Fruit fly (Drosophila melanogaster) whole organism, embryonic: Measurements from ENCODE around the gene CG9643.

Experiments used
- Awh ChIP-seq: fragments of 200-800 bp; sonication (Bioruptor generic); IDR thresholded peaks from 2 replicates; pipeline ENCODE4, ENCODE4 v1.3.6; 2022; ENCODE audit warnings: missing biosample characterization, missing genetic modification characterization
- Blimp-1 ChIP-seq: fragments of 200-800 bp; sonication (Bioruptor generic); optimal IDR thresholded peaks from 3 replicates; lab custom pipeline; 2018; ENCODE audit warnings: missing biosample characterization, missing genetic modification characterization, mild to moderate bottlenecking, moderate library complexity, missing genetic modification reagents
- CG10209 ChIP-seq: fragments of 200-800 bp; sonication (Bioruptor generic); optimal IDR thresholded peaks from 3 replicates; lab custom pipeline; 2017; ENCODE audit warnings: missing biosample characterization, mild to moderate bottlenecking, missing genetic modification characterization, missing genetic modification reagents
- CG12155 ChIP-seq: fragments of 200-800 bp; sonication (Bioruptor generic); optimal IDR thresholded peaks from 3 replicates; lab custom pipeline; 2016; ENCODE audit warnings: missing biosample characterization, missing genetic modification characterization
- CG1233 ChIP-seq: fragments of 200-800 bp; sonication (Bioruptor generic); optimal IDR thresholded peaks from 4 replicates; lab custom pipeline; 2018; ENCODE audit warnings: missing biosample characterization, mild to moderate bottlenecking, missing genetic modification characterization
- CG12659 ChIP-seq: fragments of 200-800 bp; sonication (Bioruptor generic); optimal IDR thresholded peaks from 3 replicates; lab custom pipeline; 2017; ENCODE audit warnings: mild to moderate bottlenecking, missing biosample characterization, missing genetic modification reagents, missing genetic modification characterization
- CG15514 ChIP-seq: fragments of 200-800 bp; sonication (Bioruptor generic); optimal IDR thresholded peaks from 3 replicates; lab custom pipeline; 2017; ENCODE audit warnings: missing biosample characterization, missing genetic modification characterization, mild to moderate bottlenecking, moderate library complexity, missing genetic modification reagents
- CG15601 ChIP-seq: fragments of 200-800 bp; sonication (Bioruptor generic); optimal IDR thresholded peaks from 3 replicates; lab custom pipeline; 2019; ENCODE audit warnings: missing biosample characterization, mild to moderate bottlenecking, missing genetic modification characterization, moderate library complexity
- CG1603 ChIP-seq: fragments of 200-800 bp; sonication (Bioruptor generic); optimal IDR thresholded peaks from 2 replicates; lab custom pipeline; 2019; ENCODE audit warnings: missing biosample characterization, mild to moderate bottlenecking, missing genetic modification characterization, moderate library complexity
- CG2202 ChIP-seq: fragments of 200-800 bp; sonication (Bioruptor generic); optimal IDR thresholded peaks from 2 replicates; lab custom pipeline; 2018; ENCODE audit warnings: missing biosample characterization, mild to moderate bottlenecking, missing genetic modification characterization
- CG30020 ChIP-seq: fragments of 200-800 bp; optimal IDR thresholded peaks from 2 replicates; lab custom pipeline; 2019; ENCODE audit warnings: missing biosample characterization, mild to moderate bottlenecking, missing genetic modification characterization, moderate library complexity
- CG32532 ChIP-seq: fragments of 200-800 bp; sonication (Bioruptor generic); IDR thresholded peaks from 2 replicates; pipeline ENCODE4 v1.3.6; 2022; ENCODE audit warnings: missing biosample characterization, missing genetic modification characterization
- CG33213 ChIP-seq: fragments of 200-800 bp; sonication (Bioruptor generic); optimal IDR thresholded peaks from 3 replicates; lab custom pipeline; 2016; ENCODE audit warnings: missing biosample characterization, missing genetic modification characterization
- CG34376 ChIP-seq: fragments of 200-800 bp; sonication (Bioruptor generic); optimal IDR thresholded peaks from 2 replicates; lab custom pipeline; 2018; ENCODE audit warnings: missing biosample characterization, mild to moderate bottlenecking, missing genetic modification characterization
- CG6654 ChIP-seq: fragments of 200-800 bp; sonication (Bioruptor generic); optimal IDR thresholded peaks from 2 replicates; lab custom pipeline; 2017; ENCODE audit warnings: missing biosample characterization, mild to moderate bottlenecking, missing genetic modification characterization
- CG6683 ChIP-seq: fragments of 200-800 bp; sonication (Bioruptor generic); optimal IDR thresholded peaks from 2 replicates; lab custom pipeline; 2017; ENCODE audit warnings: missing biosample characterization, mild to moderate bottlenecking, missing genetic modification characterization, missing genetic modification reagents
- CG9817 ChIP-seq: fragments of 200-800 bp; sonication (Bioruptor generic); optimal IDR thresholded peaks from 2 replicates; lab custom pipeline; 2018; ENCODE audit warnings: missing biosample characterization, mild to moderate bottlenecking, missing genetic modification characterization, moderate library complexity
- Deaf1 ChIP-seq: fragments of 200-800 bp; optimal IDR thresholded peaks from 3 replicates; lab custom pipeline; 2019; ENCODE audit warnings: missing biosample characterization, mild to moderate bottlenecking, missing genetic modification characterization, moderate library complexity
- Dip3 ChIP-seq: fragments of 200-800 bp; sonication (Bioruptor generic); optimal IDR thresholded peaks from 3 replicates; lab custom pipeline; 2016; ENCODE audit warnings: missing biosample characterization, missing genetic modification characterization
- Doc2 ChIP-seq: fragments of 200-800 bp; sonication (Bioruptor generic); IDR thresholded peaks from 2 replicates; pipeline ENCODE4 v1.3.6; 2022; ENCODE audit warnings: missing biosample characterization, missing genetic modification characterization
- Hand ChIP-seq: fragments of 200-800 bp; sonication (Bioruptor generic); optimal IDR thresholded peaks from 2 replicates; lab custom pipeline; 2017; ENCODE audit warnings: mild to moderate bottlenecking, missing biosample characterization, missing genetic modification reagents, missing genetic modification characterization
- HmgZ ChIP-seq: fragments of 200-800 bp; sonication (Bioruptor generic); optimal IDR thresholded peaks from 2 replicates; lab custom pipeline; 2018; ENCODE audit warnings: missing biosample characterization, mild to moderate bottlenecking, missing genetic modification characterization
- Hmr ChIP-seq: fragments of 200-800 bp; sonication (Bioruptor generic); optimal IDR thresholded peaks from 3 replicates; lab custom pipeline; 2017; ENCODE audit warnings: mild to moderate bottlenecking, missing biosample characterization, missing genetic modification reagents, missing genetic modification characterization
- Hr51 ChIP-seq, 2 experiments: fragments of 200-800 bp; sonication (Bioruptor generic); optimal IDR thresholded peaks; 2 replicates in 1 of 2; 3 replicates in 1 of 2; lab custom pipeline; 2016 to 2018; ENCODE audit warnings: missing biosample characterization in 2 of 2, missing genetic modification characterization in 2 of 2, mild to moderate bottlenecking in 1 of 2, moderate library complexity in 1 of 2
- MESR4 ChIP-seq: fragments of 200-800 bp; sonication (Bioruptor generic); optimal IDR thresholded peaks from 2 replicates; lab custom pipeline; 2018; ENCODE audit warnings: missing biosample characterization, mild to moderate bottlenecking, missing genetic modification characterization, moderate library complexity
- Med ChIP-seq: fragments of 200-800 bp; sonication (Bioruptor generic); peaks from one replicate; lab custom pipeline; 2016; ENCODE audit warnings: missing biosample characterization, missing genetic modification characterization, mild to moderate bottlenecking, inconsistent platforms, moderate library complexity
- NK7.1 ChIP-seq: fragments of 200-800 bp; sonication (Bioruptor generic); optimal IDR thresholded peaks from 3 replicates; lab custom pipeline; 2016; ENCODE audit warnings: missing biosample characterization, missing genetic modification characterization
- Optix ChIP-seq: fragments of 200-800 bp; sonication (Bioruptor generic); IDR thresholded peaks from 3 replicates; pipeline ENCODE4 v1.3.6; 2022; ENCODE audit warnings: missing biosample characterization, missing genetic modification characterization
- Side ChIP-seq: fragments of 200-800 bp; sonication (Bioruptor generic); optimal IDR thresholded peaks from 2 replicates; lab custom pipeline; 2016; ENCODE audit warnings: missing biosample characterization, missing genetic modification characterization
- Six4 ChIP-seq: fragments of 200-800 bp; sonication (Bioruptor generic); optimal IDR thresholded peaks from 2 replicates; lab custom pipeline; 2016; ENCODE audit warnings: missing biosample characterization, missing genetic modification characterization
- TFAM ChIP-seq: fragments of 200-800 bp; sonication (Bioruptor generic); optimal IDR thresholded peaks from 2 replicates; lab custom pipeline; 2017; ENCODE audit warnings: missing biosample characterization, missing genetic modification characterization, inconsistent platforms
- YL-1 ChIP-seq: fragments of 200-800 bp; sonication (Bioruptor generic); optimal IDR thresholded peaks from 3 replicates; lab custom pipeline; 2017; ENCODE audit warnings: missing biosample characterization, mild to moderate bottlenecking, missing genetic modification characterization
- al ChIP-seq: fragments of 200-800 bp; sonication (Bioruptor generic); IDR thresholded peaks from 2 replicates; pipeline ENCODE4 v1.3.6; 2022; ENCODE audit warnings: missing biosample characterization, missing genetic modification characterization
- ap ChIP-seq: fragments of 200-800 bp; sonication (Bioruptor generic); IDR thresholded peaks from 2 replicates; pipeline ENCODE4 v1.3.6; 2022; ENCODE audit warnings: missing biosample characterization, missing genetic modification characterization
- emc ChIP-seq: fragments of 200-800 bp; sonication (Bioruptor generic); optimal IDR thresholded peaks from 2 replicates; lab custom pipeline; 2016; ENCODE audit warnings: missing biosample characterization, missing genetic modification characterization
- en ChIP-seq: fragments of 200-800 bp; sonication (Bioruptor generic); optimal IDR thresholded peaks from 2 replicates; lab custom pipeline; 2016; ENCODE audit warnings: missing biosample characterization, missing genetic modification characterization
- fd102C ChIP-seq: fragments of 200-800 bp; sonication (Bioruptor generic); optimal IDR thresholded peaks from 2 replicates; lab custom pipeline; 2018; ENCODE audit warnings: missing biosample characterization, mild to moderate bottlenecking, missing genetic modification characterization, moderate library complexity
- fd96Cb ChIP-seq: fragments of 200-800 bp; sonication (Bioruptor generic); optimal IDR thresholded peaks from 2 replicates; lab custom pipeline; 2018; ENCODE audit warnings: missing biosample characterization, mild to moderate bottlenecking, missing genetic modification characterization, moderate library complexity
- ftz-f1 ChIP-seq: fragments of 200-800 bp; sonication (Bioruptor generic); optimal IDR thresholded peaks from 2 replicates; lab custom pipeline; 2016; ENCODE audit warnings: missing biosample characterization, missing genetic modification characterization
- gro ChIP-seq: fragments of 200-800 bp; sonication (Bioruptor generic); optimal IDR thresholded peaks from 2 replicates; lab custom pipeline; 2016; ENCODE audit warnings: missing biosample characterization, missing genetic modification characterization
- hb ChIP-seq: fragments of 200-800 bp; sonication (Bioruptor generic); IDR thresholded peaks from 3 replicates; pipeline ENCODE4 v1.3.6; 2022; ENCODE audit warnings: missing biosample characterization, missing genetic modification characterization; ENCODE audit not compliant: partially characterized antibody
- inv ChIP-seq: fragments of 200-800 bp; sonication (Bioruptor generic); IDR thresholded peaks from 2 replicates; pipeline ENCODE4 v1.3.6; 2022; ENCODE audit warnings: missing biosample characterization, missing genetic modification characterization; ENCODE audit not compliant: partially characterized antibody
- ken ChIP-seq: fragments of 200-800 bp; sonication (Bioruptor generic); IDR thresholded peaks from 3 replicates; pipeline ENCODE4 v1.3.6; 2022; ENCODE audit warnings: missing biosample characterization, missing genetic modification characterization
- lab ChIP-seq: fragments of 200-800 bp; sonication (Bioruptor generic); optimal IDR thresholded peaks from 3 replicates; lab custom pipeline; 2017; ENCODE audit warnings: missing biosample characterization, missing genetic modification characterization, mild to moderate bottlenecking, moderate library complexity, missing genetic modification reagents
- otp ChIP-seq: fragments of 200-800 bp; sonication (Bioruptor generic); IDR thresholded peaks from 3 replicates; pipeline ENCODE4, ENCODE4 v1.3.6; 2022; ENCODE audit warnings: missing biosample characterization, missing genetic modification characterization
- pzg ChIP-seq: fragments of 200-800 bp; sonication (Bioruptor generic); optimal IDR thresholded peaks from 3 replicates; lab custom pipeline; 2018; ENCODE audit warnings: missing biosample characterization, mild to moderate bottlenecking, missing genetic modification characterization, moderate library complexity
- sd ChIP-seq: fragments of 200-800 bp; sonication (Bioruptor generic); optimal IDR thresholded peaks from 3 replicates; lab custom pipeline; 2018; ENCODE audit warnings: missing biosample characterization, mild to moderate bottlenecking, missing genetic modification characterization, moderate library complexity
- seq ChIP-seq: fragments of 200-800 bp; sonication (Bioruptor generic); IDR thresholded peaks from 2 replicates; pipeline ENCODE4 v1.3.6; 2022; ENCODE audit warnings: missing biosample characterization, missing genetic modification characterization
- sr ChIP-seq: fragments of 200-800 bp; sonication (Bioruptor generic); IDR thresholded peaks from 3 replicates; pipeline ENCODE4 v1.3.6; 2022; ENCODE audit warnings: missing biosample characterization, missing genetic modification characterization
- stwl ChIP-seq: fragments of 200-800 bp; sonication (Bioruptor generic); optimal IDR thresholded peaks from 3 replicates; lab custom pipeline; 2018; ENCODE audit warnings: missing biosample characterization, mild to moderate bottlenecking, missing genetic modification characterization, moderate library complexity
- zfh1 ChIP-seq: fragments of 200-800 bp; sonication (Bioruptor generic); IDR thresholded peaks from 3 replicates; pipeline ENCODE4 v1.3.6; 2022; ENCODE audit warnings: missing biosample characterization, missing genetic modification characterization

CG9643 gene

dm6 chr2L:2999113-2999512, 20.0 kb upstream of the CG9643 start, which contains the start of gene Ccdc85 (continued):
- TF ChIP-seq TFAM (GFP tag; lab: Kevin White, UChicago) = no peak
- peak; percentile 58 for TF ChIP-seq HmgZ
- peak; percentile 19 for TF ChIP-seq Side (GFP tag; lab: Kevin White, UChicago)
- TF ChIP-seq CG12659 (GFP tag; lab: Kevin White, UChicago) = peak; percentile 51
- no peak for TF ChIP-seq Awh
- no peak for TF ChIP-seq CG9817 (tag; lab: Kevin White, UChicago)
- TF ChIP-seq CG12155 = no peak
- TF ChIP-seq hb (GFP tag; lab: Robert Waterston, UW) = peak; percentile 98
- TF ChIP-seq fd102C (GFP tag; lab: Kevin White, UChicago) = no peak
- peak; percentile 20; the same call in 1 of the 2 replicates for TF ChIP-seq CG32532 (GFP tag; lab: Robert Waterston, UW)
- TF ChIP-seq Deaf1 (tag; lab: Kevin White, UChicago) = no peak
- TF ChIP-seq Doc2 (GFP tag; lab: Robert Waterston, UW) = no peak
- peak; percentile 10 for TF ChIP-seq CG30020 (tag; lab: Kevin White, UChicago)
- peak; percentile 76 for TF ChIP-seq CG1603 (tag; lab: Kevin White, UChicago)
- TF ChIP-seq CG6683 = no peak
- TF ChIP-seq Hmr = no peak
- no peak for TF ChIP-seq ftz-f1 (GFP tag; lab: Kevin White, UChicago)
- TF ChIP-seq Hand = no peak
- TF ChIP-seq fd96Cb (tag; lab: Kevin White, UChicago) = no peak
- TF ChIP-seq CG33213 (GFP tag; lab: Kevin White, UChicago) = no peak
- no peak for TF ChIP-seq emc (GFP tag; lab: Kevin White, UChicago)
- TF ChIP-seq CG1233 (GFP tag; lab: Kevin White, UChicago) = no peak
- no peak for TF ChIP-seq seq
- peak; percentile 84 for TF ChIP-seq inv (GFP tag; lab: Robert Waterston, UW)
- TF ChIP-seq sr (GFP tag; lab: Robert Waterston, UW) = 0 out of 3 replicates have a peak, but pooled peaks have one; percentile 18
- no peak for TF ChIP-seq Optix (GFP tag; lab: Robert Waterston, UW)
- peak; percentile 84 for TF ChIP-seq CG15601 (tag; lab: Kevin White, UChicago)
- peak; percentile 93 for TF ChIP-seq Med (GFP tag; lab: Kevin White, UChicago)
- no peak for TF ChIP-seq CG2202 (tag; lab: Kevin White, UChicago)
- TF ChIP-seq Six4 (GFP tag; lab: Kevin White, UChicago) = no peak
- no peak for TF ChIP-seq zfh1 (GFP tag; lab: Robert Waterston, UW)
- TF ChIP-seq CG6654 (GFP tag; lab: Kevin White, UChicago) = no peak
- no peak for TF ChIP-seq ken (GFP tag; lab: Robert Waterston, UW)
- peak; percentile 24 for TF ChIP-seq Blimp-1 (GFP tag; lab: Kevin White, UChicago)
- TF ChIP-seq NK7.1 (GFP tag; lab: Kevin White, UChicago) = no peak
- TF ChIP-seq ap (GFP tag; lab: Robert Waterston, UW) = no peak
- peak; percentile 28 for TF ChIP-seq YL-1 (GFP tag; lab: Kevin White, UChicago)
- TF ChIP-seq sd (tag; lab: Kevin White, UChicago) = peak; percentile 17
- peak; percentile 8 for TF ChIP-seq gro (GFP tag; lab: Kevin White, UChicago)
- peak; percentile 94 for TF ChIP-seq stwl (tag; lab: Kevin White, UChicago)
- TF ChIP-seq otp (GFP tag; lab: Robert Waterston, UW) = no peak
- TF ChIP-seq Hr51 (GFP tag; optimal IDR thresholded peaks at IDR 0.05; lab: Kevin White, UChicago) = no peak
- TF ChIP-seq en (GFP tag; lab: Kevin White, UChicago) = no peak
- TF ChIP-seq CG15514 (GFP tag; lab: Kevin White, UChicago) = peak; percentile 64
- TF ChIP-seq lab = no peak
- peak; percentile 5 for TF ChIP-seq CG34376
- TF ChIP-seq CG10209 (GFP tag; lab: Kevin White, UChicago) = no peak
- TF ChIP-seq pzg (GFP tag; lab: Kevin White, UChicago) = peak; percentile 80
- TF ChIP-seq al (GFP tag; lab: Robert Waterston, UW) = no peak
- TF ChIP-seq Dip3 = no peak
- peak; percentile 36 for TF ChIP-seq MESR4 (GFP tag; lab: Kevin White, UChicago)
